Worm (Caenorhabditis elegans) whole organism, L2 larva: ENCODE data around the gene col-110.
A peak's percentile ranks its signal among the peaks of the same experiment; 100 is the strongest.

ENCODE experiments used
- F13H6.1 ChIP-seq: sonication (generic microtip); optimal IDR thresholded peaks from 2 replicates; lab custom pipeline; 2016; ENCODE audit warnings: missing genetic modification characterization, missing compliant biosample characterization
- R02D3.7 ChIP-seq: fragments of 150-350 bp; optimal IDR thresholded peaks from 2 replicates; lab custom pipeline; 2014; ENCODE audit warnings: missing biosample characterization, missing genetic modification characterization
- ZK546.5 ChIP-seq: sonication (generic microtip); optimal IDR thresholded peaks from 2 replicates; lab custom pipeline; 2017; ENCODE audit warnings: missing biosample characterization, missing genetic modification characterization
- aly-2 ChIP-seq: fragments of 150-350 bp; optimal IDR thresholded peaks from 2 replicates; lab custom pipeline; 2014; ENCODE audit warnings: missing biosample characterization, missing genetic modification characterization
- ama-1 ChIP-seq: fragments of 150-350 bp; optimal IDR thresholded peaks from 2 replicates; lab custom pipeline; 2018; ENCODE audit warnings: inconsistent platforms
- blmp-1 ChIP-seq: sonication (generic microtip); optimal IDR thresholded peaks from 2 replicates; lab custom pipeline; 2017; ENCODE audit warnings: missing genetic modification characterization, mild to moderate bottlenecking, missing compliant biosample characterization, antibody characterized with exemption, moderate library complexity; ENCODE audit not compliant: insufficient read depth
- ceh-82 ChIP-seq: fragments of 150-350 bp; optimal IDR thresholded peaks from 2 replicates; lab custom pipeline; 2014; ENCODE audit warnings: missing biosample characterization, missing genetic modification characterization
- crh-2 ChIP-seq: sonication (generic microtip); optimal IDR thresholded peaks from 2 replicates; lab custom pipeline; 2017; ENCODE audit warnings: missing biosample characterization, missing genetic modification characterization
- dmd-4 ChIP-seq: sonication (generic microtip); optimal IDR thresholded peaks from 2 replicates; lab custom pipeline; 2017; ENCODE audit warnings: missing biosample characterization, missing genetic modification characterization
- egl-27 ChIP-seq: sonication (generic microtip); optimal IDR thresholded peaks from 3 replicates; lab custom pipeline; 2017; ENCODE audit warnings: missing biosample characterization, missing genetic modification reagents, missing genetic modification characterization
- fos-1 ChIP-seq: fragments of 150-350 bp; optimal IDR thresholded peaks from 2 replicates; lab custom pipeline; 2014; ENCODE audit warnings: missing biosample characterization, missing genetic modification characterization
- gmeb-1 ChIP-seq: fragments of 150-350 bp; optimal IDR thresholded peaks from 2 replicates; lab custom pipeline; 2014; ENCODE audit warnings: missing biosample characterization, missing genetic modification characterization
- lin-11 ChIP-seq: fragments of 150-350 bp; sonication (generic microtip); optimal IDR thresholded peaks from 2 replicates; lab custom pipeline; 2014; ENCODE audit warnings: missing biosample characterization, missing genetic modification characterization, inconsistent platforms, mixed read lengths
- mab-5 ChIP-seq: fragments of 150-350 bp; optimal IDR thresholded peaks from 2 replicates; lab custom pipeline; 2014; ENCODE audit warnings: missing biosample characterization, missing genetic modification characterization
- mdl-1 ChIP-seq, 2 experiments: fragments of 150-350 bp in 1 of 2; sonication (generic microtip) in 1 of 2; optimal IDR thresholded peaks; 2 replicates each; lab custom pipeline; 2017; ENCODE audit warnings: missing biosample characterization in 2 of 2, missing genetic modification characterization in 2 of 2
- nhr-10 ChIP-seq: sonication (generic microtip); optimal IDR thresholded peaks from 2 replicates; lab custom pipeline; 2017; ENCODE audit warnings: missing biosample characterization, missing genetic modification characterization
- nhr-11 ChIP-seq: fragments of 150-350 bp; optimal IDR thresholded peaks from 2 replicates; lab custom pipeline; 2014; ENCODE audit warnings: missing biosample characterization, missing genetic modification characterization
- nhr-12 ChIP-seq: fragments of 150-350 bp; optimal IDR thresholded peaks from 2 replicates; lab custom pipeline; 2014; ENCODE audit warnings: missing biosample characterization, missing genetic modification characterization
- nhr-21 ChIP-seq: fragments of 150-350 bp; optimal IDR thresholded peaks from 2 replicates; lab custom pipeline; 2014; ENCODE audit warnings: missing biosample characterization, missing genetic modification characterization
- nhr-237 ChIP-seq: fragments of 150-350 bp; optimal IDR thresholded peaks from 2 replicates; lab custom pipeline; 2014; ENCODE audit warnings: missing biosample characterization, missing genetic modification characterization
- nhr-6 ChIP-seq: fragments of 150-350 bp; optimal IDR thresholded peaks from 2 replicates; lab custom pipeline; 2014; ENCODE audit warnings: missing biosample characterization, missing genetic modification characterization
- nhr-77 ChIP-seq: fragments of 150-350 bp; optimal IDR thresholded peaks from 2 replicates; lab custom pipeline; 2014; ENCODE audit warnings: missing biosample characterization, missing genetic modification characterization
- skn-1 ChIP-seq: sonication (generic microtip); optimal IDR thresholded peaks from 2 replicates; lab custom pipeline; 2017; ENCODE audit warnings: missing biosample characterization, missing genetic modification characterization
- snpc-4 ChIP-seq: fragments of 150-350 bp; optimal IDR thresholded peaks from 2 replicates; lab custom pipeline; 2014; ENCODE audit warnings: missing biosample characterization, missing genetic modification characterization
- unc-39 ChIP-seq: fragments of 150-350 bp; optimal IDR thresholded peaks from 2 replicates; lab custom pipeline; 2014; ENCODE audit warnings: missing biosample characterization, missing genetic modification characterization
- unc-55 ChIP-seq: fragments of 150-350 bp; sonication (generic microtip); optimal IDR thresholded peaks from 3 replicates; lab custom pipeline; 2014; ENCODE audit warnings: missing biosample characterization, missing genetic modification reagents, missing genetic modification characterization
- unc-62 ChIP-seq: fragments of 150-350 bp; optimal IDR thresholded peaks from 2 replicates; lab custom pipeline; 2014; ENCODE audit warnings: missing biosample characterization, missing genetic modification reagents, missing genetic modification characterization
- ztf-1 ChIP-seq: fragments of 200-800 bp; sonication (Bioruptor generic); conservative IDR thresholded peaks from 2 replicates; pipeline ENCODE4 v1.3.6; 2022; ENCODE audit warnings: missing genetic modification characterization, missing compliant biosample characterization
- ztf-11 ChIP-seq: sonication (generic microtip); optimal IDR thresholded peaks from 2 replicates; lab custom pipeline; 2017; ENCODE audit warnings: missing biosample characterization, missing genetic modification characterization
- ztf-4 ChIP-seq: fragments of 150-350 bp; optimal IDR thresholded peaks from 2 replicates; lab custom pipeline; 2014; ENCODE audit warnings: missing biosample characterization, missing genetic modification characterization

The col-110 gene

DNA sequence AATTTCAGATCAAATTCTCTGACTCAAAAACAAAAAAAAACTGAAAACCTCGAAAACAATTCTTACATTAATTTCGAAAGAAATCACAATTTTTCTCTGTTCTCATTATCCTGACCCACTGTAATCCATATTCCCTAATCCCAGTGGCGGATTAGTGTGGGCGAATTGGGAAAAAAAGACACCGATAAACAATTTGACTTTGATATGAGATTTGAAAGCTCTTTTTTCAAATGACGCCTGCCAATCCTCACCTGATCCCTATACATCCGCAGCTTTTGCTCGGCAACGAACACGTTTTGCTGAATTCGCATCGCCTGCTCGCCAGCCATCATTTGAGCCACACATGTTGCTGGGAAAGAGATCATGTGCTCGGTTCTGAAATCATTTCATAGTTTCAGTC is 2.3 kb upstream of the col-110 start:
- TF ChIP-seq nhr-10 (tag; lab: Kevin White, UChicago) (no peak), dmd-4 (tag; lab: Kevin White, UChicago) (no peak), nhr-77 (tag; lab: Kevin White, UChicago) (no peak), nhr-21 (no peak), ztf-1 (GFP tag; lab: Robert Waterston, UW) (no peak), R02D3.7 (tag; lab: Kevin White, UChicago) (no peak), aly-2 (tag; lab: Kevin White, UChicago) (no peak), blmp-1 (tag; lab: Kevin White, UChicago) (no peak), nhr-6 (tag; lab: Kevin White, UChicago) (no peak)

DNA sequence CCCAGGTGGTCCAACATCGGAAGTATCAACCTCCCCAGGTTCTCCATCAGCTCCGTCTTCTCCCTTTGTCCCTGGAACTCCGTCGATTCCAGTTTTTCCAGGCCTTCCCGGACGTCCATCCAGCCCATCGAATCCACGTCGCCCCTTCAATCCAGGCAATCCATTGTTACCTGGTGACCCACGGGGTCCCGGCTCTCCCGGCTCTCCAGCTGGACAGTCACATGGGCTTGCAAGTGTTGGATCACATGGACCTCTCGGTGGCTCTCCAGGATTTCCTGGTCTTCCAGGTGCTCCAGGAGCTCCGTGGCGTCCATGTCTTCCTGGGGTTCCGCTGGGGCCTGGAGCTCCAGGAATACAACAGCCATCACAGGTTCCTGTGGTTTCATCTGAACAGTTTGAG is 807 bp downstream of the col-110 start:
- TF ChIP-seq nhr-10 (tag; lab: Kevin White, UChicago) (no peak), ceh-82 (tag; lab: Kevin White, UChicago) (no peak), nhr-237 (tag; lab: Kevin White, UChicago) (no peak), ztf-1 (GFP tag; lab: Robert Waterston, UW) (no peak), blmp-1 (tag; lab: Kevin White, UChicago) (no peak), nhr-11 (tag; lab: Kevin White, UChicago) (no peak), nhr-12 (tag; lab: Kevin White, UChicago) (no peak), egl-27 (tag; lab: Kevin White, UChicago) (no peak), unc-39 (tag; lab: Kevin White, UChicago) (no peak), mdl-1 (tag; optimal IDR thresholded peaks at IDR 0.05; lab: Kevin White, UChicago) (no peak), ztf-4 (tag; lab: Kevin White, UChicago) (no peak), snpc-4 (tag; lab: Kevin White, UChicago) (no peak), ztf-11 (no peak), lin-11 (tag; lab: Kevin White, UChicago) (no peak), ZK546.5 (no peak), ama-1 (no peak)
- TF ChIP-seq, all 48 proteins: peak for 0

DNA sequence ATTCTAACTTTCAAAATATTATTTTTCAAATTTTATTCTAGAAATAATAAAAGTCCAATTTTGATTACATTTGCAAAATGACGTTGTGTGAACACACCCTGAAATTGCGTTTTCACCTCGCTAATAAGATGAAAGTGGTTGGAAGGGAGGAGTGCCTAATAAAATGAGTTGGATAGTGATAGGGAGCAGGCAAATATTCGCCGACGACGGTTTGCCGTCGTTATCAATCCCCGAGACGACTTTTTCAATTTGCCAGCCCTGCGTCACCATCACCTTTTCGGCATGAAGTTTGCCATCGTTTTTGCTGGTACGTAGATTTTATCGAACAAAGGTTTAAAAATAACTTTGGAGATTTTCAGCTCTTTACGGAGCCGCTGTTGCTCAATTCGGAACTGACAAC is 3.9 kb downstream of the col-110 start, which contains the start of gene nspg-10:
nspg-10 (plus strand) TSS at position 179 of the 400 bp plus-strand sequence.
- TF ChIP-seq crh-2 (tag; lab: Kevin White, UChicago) (peak; percentile 37), nhr-10 (tag; lab: Kevin White, UChicago) (no peak), fos-1 (tag; lab: Kevin White, UChicago) (peak; percentile 85)
- TF ChIP-seq, all 48 proteins: peak for 2

DNA sequence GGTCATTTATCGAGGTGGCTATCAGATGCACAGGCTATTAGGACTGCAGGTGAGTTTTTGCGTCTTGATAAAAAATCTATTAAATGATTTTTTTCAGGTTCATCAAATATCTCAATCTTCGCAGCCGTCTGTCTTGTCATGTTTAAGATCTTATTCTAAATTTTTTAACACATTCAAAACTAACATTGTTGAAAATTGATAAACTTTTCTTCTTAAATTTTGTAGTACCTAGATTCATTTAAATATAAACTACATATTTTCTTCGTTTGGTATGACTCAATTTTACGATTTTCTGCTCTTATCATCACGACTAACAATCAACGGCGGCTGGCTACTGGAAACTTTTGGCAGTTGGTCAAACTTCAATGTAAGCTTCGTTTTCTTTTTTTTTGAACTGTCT is 6.9 kb downstream of the col-110 start, which contains the start of gene F19C7.4:
F19C7.4 (plus strand) TSS at position 301 of the 400 bp plus-strand sequence.
- TF ChIP-seq fos-1 (tag; lab: Kevin White, UChicago) (peak; percentile 26), F13H6.1 (tag; lab: Kevin White, UChicago) (no peak)

DNA sequence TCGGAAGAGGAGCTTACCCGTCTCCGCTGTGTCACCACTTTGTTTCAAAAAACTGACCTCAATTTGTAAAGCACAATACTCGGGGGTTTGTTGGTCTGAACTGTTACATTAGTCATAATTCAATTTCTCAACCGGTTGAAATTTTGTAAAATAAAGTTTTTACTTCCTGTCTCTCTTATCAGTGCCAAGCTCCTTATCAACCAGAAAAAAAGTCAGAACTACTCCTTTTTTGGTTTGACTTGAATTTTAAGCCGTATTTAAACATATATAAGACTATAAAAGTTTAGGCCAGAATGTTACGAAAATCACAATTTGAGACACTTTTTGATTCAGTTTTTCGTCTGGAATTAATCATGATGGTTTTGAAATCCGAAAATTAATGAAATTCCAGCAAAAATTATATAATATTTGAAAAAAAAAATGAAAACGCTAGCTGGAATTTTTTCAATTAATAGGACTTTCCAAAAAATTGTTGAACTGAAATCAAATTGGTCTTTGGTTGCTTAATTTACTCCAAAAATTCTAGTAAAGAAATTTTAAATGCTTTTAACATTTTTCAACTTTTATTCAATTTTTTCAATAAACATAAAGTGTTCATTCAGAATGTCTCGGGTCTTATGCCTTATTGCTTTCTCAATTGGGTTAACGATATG is 10.0 kb downstream of the col-110 start, which contains the start of gene F19C7.2:
F19C7.2 (plus strand) TSS at position 603 of the 653 bp plus-strand sequence.
- TF ChIP-seq fos-1 (tag; lab: Kevin White, UChicago) (peak; percentile 27), dmd-4 (tag; lab: Kevin White, UChicago) (no peak)

DNA sequence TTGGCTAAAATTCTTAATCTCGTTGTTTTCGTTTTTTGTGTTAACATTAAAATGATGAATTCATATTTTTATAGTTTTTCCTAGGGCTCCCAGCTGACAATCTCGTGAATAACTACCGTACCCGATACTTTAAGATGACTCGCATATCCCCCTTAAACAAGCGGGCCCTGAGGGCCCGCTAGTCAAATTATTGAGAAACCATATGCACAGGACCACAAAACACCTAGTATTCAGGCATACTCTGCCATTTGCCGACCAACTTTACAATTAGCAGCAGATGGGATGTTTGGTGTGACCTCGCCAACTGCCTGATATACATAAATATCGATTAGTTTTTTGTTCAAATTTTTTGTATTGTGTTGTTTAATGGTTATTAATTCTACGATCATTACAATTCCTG is 12.6 kb downstream of the col-110 start, which contains the start of gene F19C7.3:
F19C7.3 (plus strand) TSS at position 301 of the 400 bp plus-strand sequence.
- TF ChIP-seq mab-5 (tag; lab: Kevin White, UChicago) (no peak), unc-62 (GFP tag; lab: Kevin White, UChicago) (no peak), nhr-6 (tag; lab: Kevin White, UChicago) (no peak), crh-2 (tag; lab: Kevin White, UChicago) (no peak), skn-1 (tag; lab: Kevin White, UChicago) (no peak), unc-55 (no peak), gmeb-1 (tag; lab: Kevin White, UChicago) (no peak), dmd-4 (tag; lab: Kevin White, UChicago) (no peak), nhr-11 (tag; lab: Kevin White, UChicago) (no peak), nhr-77 (tag; lab: Kevin White, UChicago) (no peak)
